Fruit fly (Drosophila melanogaster) whole organism, embryonic: ENCODE data around the gene CG15914.
A peak's percentile ranks its signal among the peaks of the same experiment; 100 is the strongest.

ENCODE experiments used
- BtbVII ChIP-seq: fragments of 200-800 bp; sonication (Bioruptor generic); optimal IDR thresholded peaks from 3 replicates; lab custom pipeline; 2017; ENCODE audit warnings: missing biosample characterization, mild to moderate bottlenecking, missing genetic modification characterization
- CG10274 ChIP-seq: fragments of 200-800 bp; sonication (Bioruptor generic); optimal IDR thresholded peaks from 3 replicates; lab custom pipeline; 2017; ENCODE audit warnings: missing biosample characterization, mild to moderate bottlenecking, missing genetic modification characterization
- CG10321 ChIP-seq: fragments of 200-800 bp; sonication (Bioruptor generic); IDR thresholded peaks from 2 replicates; pipeline ENCODE4 v1.3.6; 2022; ENCODE audit warnings: missing biosample characterization, missing genetic modification characterization
- CG11695 ChIP-seq: fragments of 200-800 bp; sonication (Bioruptor generic); IDR thresholded peaks from 3 replicates; pipeline ENCODE4 v1.3.6; 2022; ENCODE audit warnings: missing biosample characterization, missing genetic modification characterization
- CG12155 ChIP-seq: fragments of 200-800 bp; sonication (Bioruptor generic); optimal IDR thresholded peaks from 3 replicates; lab custom pipeline; 2016; ENCODE audit warnings: missing biosample characterization, missing genetic modification characterization
- CG15011 ChIP-seq: fragments of 200-800 bp; sonication (Bioruptor generic); optimal IDR thresholded peaks from 3 replicates; lab custom pipeline; 2018; ENCODE audit warnings: missing biosample characterization, mild to moderate bottlenecking, missing genetic modification characterization
- CG18476 ChIP-seq: fragments of 200-800 bp; sonication (Bioruptor generic); optimal IDR thresholded peaks from 2 replicates; lab custom pipeline; 2016; ENCODE audit warnings: missing biosample characterization, mild to moderate bottlenecking, missing genetic modification characterization
- CG2202 ChIP-seq: fragments of 200-800 bp; sonication (Bioruptor generic); optimal IDR thresholded peaks from 2 replicates; lab custom pipeline; 2018; ENCODE audit warnings: missing biosample characterization, mild to moderate bottlenecking, missing genetic modification characterization
- CG30431 ChIP-seq: fragments of 200-800 bp; sonication (Bioruptor generic); optimal IDR thresholded peaks from 2 replicates; lab custom pipeline; 2017; ENCODE audit warnings: missing biosample characterization, missing genetic modification characterization
- CG3065 ChIP-seq: fragments of 200-800 bp; sonication (Bioruptor generic); optimal IDR thresholded peaks from 2 replicates; lab custom pipeline; 2016; ENCODE audit warnings: missing biosample characterization, missing genetic modification characterization
- CG32772 ChIP-seq: fragments of 200-800 bp; sonication (Bioruptor generic); IDR thresholded peaks from 2 replicates; pipeline ENCODE4 v1.3.6; 2022; ENCODE audit warnings: missing biosample characterization, missing genetic modification characterization
- CG33213 ChIP-seq: fragments of 200-800 bp; sonication (Bioruptor generic); optimal IDR thresholded peaks from 3 replicates; lab custom pipeline; 2016; ENCODE audit warnings: missing biosample characterization, missing genetic modification characterization
- CG4617 ChIP-seq: fragments of 200-800 bp; sonication (Bioruptor generic); optimal IDR thresholded peaks from 3 replicates; lab custom pipeline; 2016; ENCODE audit warnings: missing biosample characterization, missing genetic modification characterization, borderline replicate concordance
- CG6765 ChIP-seq: fragments of 200-800 bp; sonication (Bioruptor generic); optimal IDR thresholded peaks from 3 replicates; lab custom pipeline; 2017; ENCODE audit warnings: missing biosample characterization, mild to moderate bottlenecking, missing genetic modification characterization
- CG6791 ChIP-seq: fragments of 200-800 bp; sonication (Bioruptor generic); IDR thresholded peaks from 3 replicates; pipeline ENCODE4 v1.3.6; 2022; ENCODE audit warnings: missing biosample characterization, missing genetic modification characterization; ENCODE audit not compliant: partially characterized antibody
- CG6854 ChIP-seq: fragments of 200-800 bp; sonication (Bioruptor generic); optimal IDR thresholded peaks from 3 replicates; lab custom pipeline; 2017; ENCODE audit warnings: missing biosample characterization, mild to moderate bottlenecking, missing genetic modification characterization
- CG7357 ChIP-seq: fragments of 200-800 bp; sonication (Bioruptor generic); IDR thresholded peaks from 3 replicates; pipeline ENCODE4 v1.3.6; 2022; ENCODE audit warnings: missing biosample characterization, missing genetic modification characterization
- CG7372 ChIP-seq: fragments of 200-800 bp; sonication (Bioruptor generic); IDR thresholded peaks from 2 replicates; pipeline ENCODE4 v1.3.6; 2022; ENCODE audit warnings: missing biosample characterization, missing genetic modification characterization
- CG7987 ChIP-seq: fragments of 200-800 bp; sonication (Bioruptor generic); optimal IDR thresholded peaks from 2 replicates; lab custom pipeline; 2018; ENCODE audit warnings: missing biosample characterization, mild to moderate bottlenecking, missing genetic modification characterization, moderate library complexity
- CG8089 ChIP-seq: fragments of 200-800 bp; sonication (Bioruptor generic); optimal IDR thresholded peaks from 3 replicates; lab custom pipeline; 2016; ENCODE audit warnings: missing biosample characterization, missing genetic modification characterization
- CG9876 ChIP-seq: fragments of 200-800 bp; sonication (Bioruptor generic); optimal IDR thresholded peaks from 2 replicates; lab custom pipeline; 2016; ENCODE audit warnings: missing biosample characterization, missing genetic modification characterization
- Dek ChIP-seq: fragments of 200-800 bp; sonication (Bioruptor generic); optimal IDR thresholded peaks from 3 replicates; lab custom pipeline; 2019; ENCODE audit warnings: missing biosample characterization, mild to moderate bottlenecking, missing genetic modification characterization, moderate library complexity
- Doc2 ChIP-seq: fragments of 200-800 bp; sonication (Bioruptor generic); IDR thresholded peaks from 2 replicates; pipeline ENCODE4 v1.3.6; 2022; ENCODE audit warnings: missing biosample characterization, missing genetic modification characterization
- Elba2 ChIP-seq: fragments of 200-800 bp; sonication (Bioruptor generic); optimal IDR thresholded peaks from 3 replicates; lab custom pipeline; 2016; ENCODE audit warnings: missing biosample characterization, missing genetic modification characterization
- HmgZ ChIP-seq: fragments of 200-800 bp; sonication (Bioruptor generic); optimal IDR thresholded peaks from 2 replicates; lab custom pipeline; 2018; ENCODE audit warnings: missing biosample characterization, mild to moderate bottlenecking, missing genetic modification characterization
- Hmx ChIP-seq: fragments of 200-800 bp; sonication (Bioruptor generic); optimal IDR thresholded peaks from 2 replicates; lab custom pipeline; 2016; ENCODE audit warnings: missing biosample characterization, missing genetic modification characterization
- Kr ChIP-seq: fragments of 200-800 bp; sonication (Bioruptor generic); optimal IDR thresholded peaks from 2 replicates; lab custom pipeline; 2017; ENCODE audit warnings: missing biosample characterization, mild to moderate bottlenecking, missing genetic modification characterization
- MESR4 ChIP-seq: fragments of 200-800 bp; sonication (Bioruptor generic); optimal IDR thresholded peaks from 2 replicates; lab custom pipeline; 2018; ENCODE audit warnings: missing biosample characterization, mild to moderate bottlenecking, missing genetic modification characterization, moderate library complexity
- NFAT ChIP-seq: fragments of 200-800 bp; sonication (Bioruptor generic); IDR thresholded peaks from 2 replicates; pipeline ENCODE4 v1.3.6; 2022; ENCODE audit warnings: missing biosample characterization, missing genetic modification characterization
- Side ChIP-seq: fragments of 200-800 bp; sonication (Bioruptor generic); optimal IDR thresholded peaks from 2 replicates; lab custom pipeline; 2016; ENCODE audit warnings: missing biosample characterization, missing genetic modification characterization
- abd-A ChIP-seq: fragments of 200-800 bp; sonication (Bioruptor generic); optimal IDR thresholded peaks from 3 replicates; lab custom pipeline; 2019; ENCODE audit warnings: missing biosample characterization, mild to moderate bottlenecking, missing genetic modification characterization, moderate library complexity
- bcd ChIP-seq: fragments of 200-800 bp; sonication (Bioruptor generic); optimal IDR thresholded peaks from 2 replicates; lab custom pipeline; 2017; ENCODE audit warnings: missing biosample characterization, mild to moderate bottlenecking, missing genetic modification characterization
- br ChIP-seq: fragments of >200 bp; optimal IDR thresholded peaks from 2 replicates; lab custom pipeline; 2017
- chn ChIP-seq: fragments of 200-800 bp; sonication (Bioruptor generic); optimal IDR thresholded peaks from 2 replicates; lab custom pipeline; 2016; ENCODE audit warnings: missing biosample characterization, missing genetic modification characterization
- corto ChIP-seq: fragments of 200-800 bp; sonication (Bioruptor generic); optimal IDR thresholded peaks from 2 replicates; lab custom pipeline; 2016; ENCODE audit warnings: missing biosample characterization, mild to moderate bottlenecking, missing genetic modification characterization, moderate library complexity
- dati ChIP-seq: fragments of 200-800 bp; sonication (Bioruptor generic); IDR thresholded peaks from 2 replicates; pipeline ENCODE4 v1.3.6; 2022; ENCODE audit warnings: missing biosample characterization, missing genetic modification characterization
- dimm ChIP-seq: fragments of 200-800 bp; sonication (Bioruptor generic); IDR thresholded peaks from 2 replicates; pipeline ENCODE4 v1.3.6; 2022; ENCODE audit warnings: missing biosample characterization, missing genetic modification characterization
- disco-r ChIP-seq: fragments of 200-800 bp; sonication (Bioruptor generic); optimal IDR thresholded peaks from 2 replicates; lab custom pipeline; 2016; ENCODE audit warnings: missing biosample characterization, missing genetic modification characterization
- dysf ChIP-seq: fragments of 200-800 bp; sonication (Bioruptor generic); IDR thresholded peaks from 3 replicates; pipeline ENCODE4 v1.3.6; 2022; ENCODE audit warnings: missing biosample characterization, missing genetic modification characterization
- ems ChIP-seq: fragments of 200-800 bp; sonication (Bioruptor generic); optimal IDR thresholded peaks from 3 replicates; lab custom pipeline; 2016; ENCODE audit warnings: missing biosample characterization, missing genetic modification characterization
- gce ChIP-seq: fragments of 200-800 bp; sonication (Bioruptor generic); IDR thresholded peaks from 3 replicates; pipeline ENCODE4 v1.3.6; 2022; ENCODE audit warnings: missing biosample characterization, missing genetic modification characterization
- gfzf ChIP-seq: fragments of 200-800 bp; sonication (Bioruptor generic); optimal IDR thresholded peaks from 2 replicates; lab custom pipeline; 2016; ENCODE audit warnings: missing biosample characterization, mild to moderate bottlenecking, missing genetic modification characterization, moderate library complexity
- hth ChIP-seq: fragments of >200 bp; optimal IDR thresholded peaks from 2 replicates; lab custom pipeline; 2017; ENCODE audit warnings: inconsistent platforms
- jing ChIP-seq: fragments of 200-800 bp; sonication (Bioruptor generic); optimal IDR thresholded peaks from 2 replicates; lab custom pipeline; 2018; ENCODE audit warnings: missing biosample characterization, mild to moderate bottlenecking, missing genetic modification characterization
- luna ChIP-seq: fragments of 200-800 bp; sonication (Bioruptor generic); optimal IDR thresholded peaks from 2 replicates; lab custom pipeline; 2016; ENCODE audit warnings: missing biosample characterization, missing genetic modification characterization
- phol ChIP-seq: fragments of 200-800 bp; sonication (Bioruptor generic); optimal IDR thresholded peaks from 3 replicates; lab custom pipeline; 2018; ENCODE audit warnings: missing biosample characterization, mild to moderate bottlenecking, missing genetic modification characterization, moderate library complexity
- pzg ChIP-seq: fragments of 200-800 bp; sonication (Bioruptor generic); optimal IDR thresholded peaks from 3 replicates; lab custom pipeline; 2018; ENCODE audit warnings: missing biosample characterization, mild to moderate bottlenecking, missing genetic modification characterization, moderate library complexity
- repo ChIP-seq: fragments of 200-800 bp; sonication (Bioruptor generic); optimal IDR thresholded peaks from 2 replicates; lab custom pipeline; 2016; ENCODE audit warnings: missing biosample characterization, missing genetic modification characterization
- rib ChIP-seq: fragments of 200-800 bp; sonication (Bioruptor generic); IDR thresholded peaks from 2 replicates; pipeline ENCODE4 v1.3.6; 2022; ENCODE audit warnings: missing biosample characterization, missing genetic modification characterization
- sens-2 ChIP-seq: fragments of 200-800 bp; sonication (Bioruptor generic); IDR thresholded peaks from 2 replicates; pipeline ENCODE4 v1.3.6; 2022; ENCODE audit warnings: missing biosample characterization, missing genetic modification characterization
- ssp ChIP-seq: fragments of 200-800 bp; sonication (Bioruptor generic); IDR thresholded peaks from 2 replicates; pipeline ENCODE4 v1.3.6; 2022; ENCODE audit warnings: missing biosample characterization, missing genetic modification characterization
- tgo ChIP-seq: fragments of 200-800 bp; sonication (Bioruptor generic); IDR thresholded peaks from 3 replicates; pipeline ENCODE4 v1.3.6; 2022; ENCODE audit warnings: missing biosample characterization, missing genetic modification characterization
- vnd ChIP-seq: fragments of 200-800 bp; sonication (Bioruptor generic); IDR thresholded peaks from 3 replicates; pipeline ENCODE4 v1.3.6; 2022; ENCODE audit warnings: missing biosample characterization, missing genetic modification characterization; ENCODE audit not compliant: partially characterized antibody

Gene CG15914

dm6 chrX:15860479-15860878 lies 7.3 kb downstream of the CG15914 start (continued):
- no peak for TF ChIP-seq CG3065 (GFP tag; lab: Kevin White, UChicago)
- TF ChIP-seq CG33213 = no peak
- TF ChIP-seq corto (GFP tag; lab: Kevin White, UChicago) = no peak
- no peak for TF ChIP-seq CG12155 (GFP tag; lab: Kevin White, UChicago)
- TF ChIP-seq br (lab: Kevin White, UChicago) = no peak
- peak; percentile 30 for TF ChIP-seq BtbVII (GFP tag; lab: Kevin White, UChicago)
- TF ChIP-seq CG15011 (GFP tag; lab: Kevin White, UChicago) = no peak
- no peak for TF ChIP-seq disco-r
- TF ChIP-seq CG4617 (GFP tag; lab: Kevin White, UChicago) = peak; percentile 65
- no peak for TF ChIP-seq dati (GFP tag; lab: Robert Waterston, UW)
- TF ChIP-seq CG6854 (GFP tag; lab: Kevin White, UChicago) = no peak
- TF ChIP-seq CG2202 = no peak
- no peak for TF ChIP-seq MESR4 (GFP tag; lab: Kevin White, UChicago)
- TF ChIP-seq CG32772 = peak; percentile 91
- peak; percentile 99 for TF ChIP-seq CG10321 (GFP tag; lab: Robert Waterston, UW)
- TF ChIP-seq CG6765 (GFP tag; lab: Kevin White, UChicago) = no peak
- no peak for TF ChIP-seq gfzf (GFP tag; lab: Kevin White, UChicago)
- TF ChIP-seq dimm (GFP tag; lab: Robert Waterston, UW) = no peak
- TF ChIP-seq gce (GFP tag; lab: Robert Waterston, UW) = no peak
- TF ChIP-seq HmgZ (tag; lab: Kevin White, UChicago) = peak; percentile 50
- TF ChIP-seq Hmx (GFP tag; lab: Kevin White, UChicago) = no peak
- TF ChIP-seq CG7987 = no peak
- TF ChIP-seq CG30431 (GFP tag; lab: Kevin White, UChicago) = no peak
- TF ChIP-seq Kr (GFP tag; lab: Kevin White, UChicago) = no peak
- TF ChIP-seq CG9876 (GFP tag; lab: Kevin White, UChicago) = no peak
- no peak for TF ChIP-seq NFAT (GFP tag; lab: Robert Waterston, UW)
- no peak for TF ChIP-seq CG18476 (GFP tag; lab: Kevin White, UChicago)
- no peak for TF ChIP-seq hth (lab: Kevin White, UChicago)
- 0 out of 3 replicates have a peak, but pooled peaks have one; percentile 22 for TF ChIP-seq vnd (GFP tag; lab: Robert Waterston, UW)
- no peak for TF ChIP-seq Doc2 (GFP tag; lab: Robert Waterston, UW)
- no peak for TF ChIP-seq CG11695 (GFP tag; lab: Robert Waterston, UW)
- peak; percentile 53; the same call in 1 of the 2 replicates for TF ChIP-seq rib (GFP tag; lab: Robert Waterston, UW)
- 0 out of 3 replicates have a peak, but pooled peaks have one; percentile 27 for TF ChIP-seq CG6791 (GFP tag; lab: Robert Waterston, UW)
- no peak for TF ChIP-seq CG7357
- TF ChIP-seq ems (GFP tag; lab: Kevin White, UChicago) = peak; percentile 11
- peak; percentile 63 for TF ChIP-seq abd-A (tag; lab: Kevin White, UChicago)
- TF ChIP-seq Side = no peak
- no peak for TF ChIP-seq sens-2 (GFP tag; lab: Robert Waterston, UW)
- no peak for TF ChIP-seq Elba2 (GFP tag; lab: Kevin White, UChicago)
- no peak for TF ChIP-seq ssp (GFP tag; lab: Robert Waterston, UW)
- peak; percentile 6 for TF ChIP-seq chn
- TF ChIP-seq CG7372 (GFP tag; lab: Robert Waterston, UW) = no peak
- TF ChIP-seq pzg (GFP tag; lab: Kevin White, UChicago) = peak; percentile 37
- TF ChIP-seq dysf (GFP tag; lab: Robert Waterston, UW) = no peak; the same call in 2 of the 3 replicates
- no peak for TF ChIP-seq repo (GFP tag; lab: Kevin White, UChicago)
- no peak for TF ChIP-seq CG10274 (GFP tag; lab: Kevin White, UChicago)
- no peak for TF ChIP-seq Dek (tag; lab: Kevin White, UChicago)
- TF ChIP-seq tgo (GFP tag; lab: Robert Waterston, UW) = no peak
- no peak for TF ChIP-seq CG8089 (GFP tag; lab: Kevin White, UChicago)
- no peak for TF ChIP-seq phol (tag; lab: Kevin White, UChicago)
- TF ChIP-seq jing = no peak
- no peak for TF ChIP-seq luna (GFP tag; lab: Kevin White, UChicago)
- peak; percentile 1 for TF ChIP-seq bcd (GFP tag; lab: Kevin White, UChicago)
